Fruit fly (Drosophila melanogaster): ENCODE results near the gene St2.

DNA sequence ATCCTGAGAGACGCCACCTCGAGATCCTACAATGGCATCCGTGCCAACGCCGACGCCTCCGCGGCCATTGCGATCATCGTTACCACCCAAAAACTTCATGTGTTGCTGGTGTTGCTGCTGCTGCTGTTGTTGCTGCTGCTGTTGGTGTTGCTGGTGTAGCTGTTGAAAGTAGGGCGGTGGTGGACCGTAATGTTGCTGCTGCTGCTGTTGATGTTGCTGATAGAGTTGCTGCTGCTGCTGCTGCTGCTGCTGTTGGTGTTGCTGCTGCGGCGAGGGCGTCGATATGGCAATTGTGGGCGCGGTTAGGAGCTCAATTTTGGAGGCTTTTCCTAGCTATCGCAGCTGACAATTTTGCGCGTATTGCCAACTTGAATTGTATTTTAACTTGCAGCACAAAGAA is 17.9 kb upstream of the St2 start:
- TF ChIP-seq EcR (GFP tag; optimal IDR thresholded peaks at IDR 0.05) (no peak), CG14655 (GFP tag; optimal IDR thresholded peaks at IDR 0.05) (no peak), Pif1A (GFP tag; optimal IDR thresholded peaks at IDR 0.05) (no peak), CG13204 (GFP tag; optimal IDR thresholded peaks at IDR 0.05) (no peak), CG8159 (tag; optimal IDR thresholded peaks at IDR 0.05) (no peak), CG12605 (GFP tag; IDR thresholded peaks at IDR 0.05) (no peak), CG17806 (tag; optimal IDR thresholded peaks at IDR 0.05) (no peak)
